Fruit fly (Drosophila melanogaster) whole organism, embryonic: ENCODE data around the gene CG32344.

Source experiments
- B-H2 ChIP-seq: fragments of 200-800 bp; sonication (Bioruptor generic); optimal IDR thresholded peaks from 2 replicates; lab custom pipeline; 2018; ENCODE audit warnings: missing biosample characterization, mild to moderate bottlenecking, missing genetic modification characterization
- CG10274 ChIP-seq: fragments of 200-800 bp; sonication (Bioruptor generic); optimal IDR thresholded peaks from 3 replicates; lab custom pipeline; 2017; ENCODE audit warnings: missing biosample characterization, mild to moderate bottlenecking, missing genetic modification characterization
- CG12391 ChIP-seq: fragments of 200-800 bp; sonication (Bioruptor generic); optimal IDR thresholded peaks from 3 replicates; lab custom pipeline; 2018; ENCODE audit warnings: missing biosample characterization, mild to moderate bottlenecking, missing genetic modification characterization, moderate library complexity
- CG13775 ChIP-seq: fragments of 200-800 bp; sonication (Bioruptor generic); optimal IDR thresholded peaks from 3 replicates; lab custom pipeline; 2017; ENCODE audit warnings: missing biosample characterization, mild to moderate bottlenecking, missing genetic modification characterization
- CG14441 ChIP-seq: fragments of 200-800 bp; sonication (Bioruptor generic); IDR thresholded peaks from 2 replicates; pipeline ENCODE4 v1.3.6; 2022; ENCODE audit warnings: missing biosample characterization, missing genetic modification characterization
- CG14710 ChIP-seq: fragments of 200-800 bp; sonication (Bioruptor generic); optimal IDR thresholded peaks from 3 replicates; lab custom pipeline; 2019; ENCODE audit warnings: missing biosample characterization, mild to moderate bottlenecking, missing genetic modification characterization, moderate library complexity
- CG15269 ChIP-seq: fragments of 200-800 bp; sonication (Bioruptor generic); optimal IDR thresholded peaks from 2 replicates; lab custom pipeline; 2018; ENCODE audit warnings: missing biosample characterization, mild to moderate bottlenecking, missing genetic modification characterization, moderate library complexity
- CG1792 ChIP-seq: fragments of 200-800 bp; sonication (Bioruptor generic); optimal IDR thresholded peaks from 2 replicates; lab custom pipeline; 2016; ENCODE audit warnings: missing biosample characterization, missing genetic modification characterization
- CG1832 ChIP-seq: fragments of 200-800 bp; sonication (Bioruptor generic); optimal IDR thresholded peaks from 2 replicates; lab custom pipeline; 2017; ENCODE audit warnings: missing biosample characterization, mild to moderate bottlenecking, missing genetic modification characterization, inconsistent platforms
- CG30431 ChIP-seq: fragments of 200-800 bp; sonication (Bioruptor generic); optimal IDR thresholded peaks from 2 replicates; lab custom pipeline; 2017; ENCODE audit warnings: missing biosample characterization, missing genetic modification characterization
- CG31388 ChIP-seq: fragments of 200-800 bp; sonication (Bioruptor generic); optimal IDR thresholded peaks from 2 replicates; lab custom pipeline; 2016; ENCODE audit warnings: missing biosample characterization, missing genetic modification characterization
- CG4282 ChIP-seq: fragments of 200-800 bp; sonication (Bioruptor generic); optimal IDR thresholded peaks from 2 replicates; lab custom pipeline; 2016; ENCODE audit warnings: missing biosample characterization, missing genetic modification characterization
- CG4328 ChIP-seq: fragments of 200-800 bp; sonication (Bioruptor generic); optimal IDR thresholded peaks from 3 replicates; lab custom pipeline; 2017; ENCODE audit warnings: missing biosample characterization, missing genetic modification reagents, missing genetic modification characterization
- CG7357 ChIP-seq: fragments of 200-800 bp; sonication (Bioruptor generic); IDR thresholded peaks from 3 replicates; pipeline ENCODE4 v1.3.6; 2022; ENCODE audit warnings: missing biosample characterization, missing genetic modification characterization
- CG7786 ChIP-seq: fragments of 200-800 bp; sonication (Bioruptor generic); optimal IDR thresholded peaks from 2 replicates; lab custom pipeline; 2016; ENCODE audit warnings: missing biosample characterization, missing genetic modification characterization
- CG8388 ChIP-seq: fragments of 200-800 bp; sonication (Bioruptor generic); optimal IDR thresholded peaks from 2 replicates; lab custom pipeline; 2019; ENCODE audit warnings: missing biosample characterization, mild to moderate bottlenecking, missing genetic modification characterization, moderate library complexity
- CG8765 ChIP-seq: fragments of 200-800 bp; sonication (Bioruptor generic); IDR thresholded peaks from 2 replicates; pipeline ENCODE4 v1.3.6; 2022; ENCODE audit warnings: missing biosample characterization, missing genetic modification characterization
- CG9437 ChIP-seq: fragments of 200-800 bp; sonication (Bioruptor generic); optimal IDR thresholded peaks from 2 replicates; lab custom pipeline; 2018; ENCODE audit warnings: missing biosample characterization, mild to moderate bottlenecking, missing genetic modification characterization
- Chrac-16 ChIP-seq: fragments of 200-800 bp; sonication (Bioruptor generic); optimal IDR thresholded peaks from 3 replicates; lab custom pipeline; 2016; ENCODE audit warnings: missing biosample characterization, missing genetic modification characterization
- Ets65A ChIP-seq: fragments of 200-800 bp; sonication (Bioruptor generic); peaks from one replicate; lab custom pipeline; 2016; ENCODE audit warnings: missing biosample characterization, missing genetic modification characterization
- Fer2 ChIP-seq: fragments of 200-800 bp; sonication (Bioruptor generic); optimal IDR thresholded peaks from 2 replicates; lab custom pipeline; 2018; ENCODE audit warnings: missing biosample characterization, mild to moderate bottlenecking, missing genetic modification characterization, moderate library complexity
- Fer3 ChIP-seq: fragments of 200-800 bp; sonication (Bioruptor generic); optimal IDR thresholded peaks from 2 replicates; lab custom pipeline; 2018; ENCODE audit warnings: missing biosample characterization, mild to moderate bottlenecking, missing genetic modification characterization, moderate library complexity
- Hmr ChIP-seq: fragments of 200-800 bp; sonication (Bioruptor generic); optimal IDR thresholded peaks from 3 replicates; lab custom pipeline; 2017; ENCODE audit warnings: mild to moderate bottlenecking, missing biosample characterization, missing genetic modification reagents, missing genetic modification characterization
- Jarid2 ChIP-seq: fragments of 200-800 bp; sonication (Bioruptor generic); optimal IDR thresholded peaks from 3 replicates; lab custom pipeline; 2017; ENCODE audit warnings: mild to moderate bottlenecking, missing biosample characterization, missing genetic modification reagents, missing genetic modification characterization
- MBD-R2 ChIP-seq: fragments of 200-800 bp; sonication (Bioruptor generic); IDR thresholded peaks from 2 replicates; pipeline ENCODE4 v1.3.6; 2022; ENCODE audit warnings: missing biosample characterization, missing genetic modification characterization
- MESR4 ChIP-seq: fragments of 200-800 bp; sonication (Bioruptor generic); optimal IDR thresholded peaks from 2 replicates; lab custom pipeline; 2018; ENCODE audit warnings: missing biosample characterization, mild to moderate bottlenecking, missing genetic modification characterization, moderate library complexity
- MTF-1 ChIP-seq: fragments of 200-800 bp; sonication (Bioruptor generic); optimal IDR thresholded peaks from 2 replicates; lab custom pipeline; 2018; ENCODE audit warnings: missing biosample characterization, mild to moderate bottlenecking, missing genetic modification characterization, borderline replicate concordance
- NC2β ChIP-seq: fragments of 200-800 bp; sonication (Bioruptor generic); optimal IDR thresholded peaks from 2 replicates; lab custom pipeline; 2016; ENCODE audit warnings: missing biosample characterization, missing genetic modification characterization
- PHDP ChIP-seq: fragments of 200-800 bp; sonication (Bioruptor generic); optimal IDR thresholded peaks from 3 replicates; lab custom pipeline; 2018; ENCODE audit warnings: missing biosample characterization, mild to moderate bottlenecking, missing genetic modification characterization, moderate library complexity
- Ravus ChIP-seq: fragments of 200-800 bp; sonication (Bioruptor generic); IDR thresholded peaks from 2 replicates; pipeline ENCODE4 v1.3.6; 2022; ENCODE audit warnings: missing biosample characterization, missing genetic modification characterization
- Rfx ChIP-seq: fragments of 200-800 bp; sonication (Bioruptor generic); IDR thresholded peaks from 2 replicates; pipeline ENCODE4 v1.3.6; 2022; ENCODE audit warnings: missing biosample characterization, missing genetic modification characterization
- crp ChIP-seq, 2 experiments: fragments of 200-800 bp; sonication (Bioruptor generic); optimal IDR thresholded peaks; 2 replicates in 1 of 2; 3 replicates in 1 of 2; lab custom pipeline; 2017; ENCODE audit warnings: missing biosample characterization in 2 of 2, missing genetic modification characterization in 2 of 2, mild to moderate bottlenecking in 1 of 2, moderate library complexity in 1 of 2
- eve ChIP-seq, 2 experiments: fragments of >200 bp; optimal IDR thresholded peaks; 2 replicates each; lab custom pipeline; 2017; ENCODE audit warnings: missing biosample characterization in 2 of 2, missing genetic modification characterization in 2 of 2
- eyg ChIP-seq: fragments of 200-800 bp; sonication (Bioruptor generic); optimal IDR thresholded peaks from 3 replicates; lab custom pipeline; 2016; ENCODE audit warnings: missing biosample characterization, missing genetic modification characterization
- fd64A ChIP-seq: fragments of 200-800 bp; sonication (Bioruptor generic); optimal IDR thresholded peaks from 3 replicates; lab custom pipeline; 2018; ENCODE audit warnings: missing biosample characterization, mild to moderate bottlenecking, missing genetic modification characterization
- gem ChIP-seq: fragments of 200-800 bp; sonication (Bioruptor generic); optimal IDR thresholded peaks from 2 replicates; lab custom pipeline; 2019; ENCODE audit warnings: missing biosample characterization, mild to moderate bottlenecking, missing genetic modification characterization, moderate library complexity
- h ChIP-seq: fragments of >200 bp; optimal IDR thresholded peaks from 2 replicates; lab custom pipeline; 2017
- hb ChIP-seq: fragments of 200-800 bp; sonication (Bioruptor generic); IDR thresholded peaks from 3 replicates; pipeline ENCODE4 v1.3.6; 2022; ENCODE audit warnings: missing biosample characterization, missing genetic modification characterization; ENCODE audit not compliant: partially characterized antibody
- kah ChIP-seq: fragments of 200-800 bp; sonication (Bioruptor generic); optimal IDR thresholded peaks from 2 replicates; lab custom pipeline; 2018; ENCODE audit warnings: missing biosample characterization, mild to moderate bottlenecking, missing genetic modification characterization
- lbe ChIP-seq: fragments of 200-800 bp; sonication (Bioruptor generic); optimal IDR thresholded peaks from 2 replicates; lab custom pipeline; 2016; ENCODE audit warnings: missing biosample characterization, mild to moderate bottlenecking, missing genetic modification characterization
- nom ChIP-seq: fragments of 200-800 bp; sonication (Bioruptor generic); optimal IDR thresholded peaks from 2 replicates; lab custom pipeline; 2017; ENCODE audit warnings: missing biosample characterization, missing genetic modification characterization, mild to moderate bottlenecking, moderate library complexity, missing genetic modification reagents
- pb ChIP-seq: fragments of 200-800 bp; sonication (Bioruptor generic); optimal IDR thresholded peaks from 3 replicates; lab custom pipeline; 2016; ENCODE audit warnings: missing biosample characterization, missing genetic modification characterization
- rib ChIP-seq: fragments of 200-800 bp; sonication (Bioruptor generic); IDR thresholded peaks from 2 replicates; pipeline ENCODE4 v1.3.6; 2022; ENCODE audit warnings: missing biosample characterization, missing genetic modification characterization
- sc ChIP-seq, 3 experiments: fragments of >200 bp in 2 of 3; fragments of 200-800 bp in 1 of 3; sonication (Bioruptor generic) in 1 of 3; optimal IDR thresholded peaks; 2 replicates in 2 of 3; 3 replicates in 1 of 3; lab custom pipeline; 2017; ENCODE audit warnings: mild to moderate bottlenecking in 1 of 3, missing biosample characterization in 1 of 3, missing genetic modification characterization in 1 of 3, missing genetic modification reagents in 1 of 3
- slbo ChIP-seq: fragments of 200-800 bp; sonication (Bioruptor generic); IDR thresholded peaks from 2 replicates; pipeline ENCODE4 v1.3.6; 2022; ENCODE audit warnings: missing biosample characterization, missing genetic modification characterization
- toy ChIP-seq: fragments of 200-800 bp; sonication (Bioruptor generic); IDR thresholded peaks from 2 replicates; pipeline ENCODE4 v1.3.6; 2022; ENCODE audit warnings: missing biosample characterization, missing genetic modification characterization
- ttk ChIP-seq: fragments of 200-800 bp; sonication (Bioruptor generic); IDR thresholded peaks from 2 replicates; pipeline ENCODE4 v2.1.2; 2022; ENCODE audit warnings: missing biosample characterization, missing genetic modification characterization
- zfh1 ChIP-seq: fragments of 200-800 bp; sonication (Bioruptor generic); IDR thresholded peaks from 3 replicates; pipeline ENCODE4 v1.3.6; 2022; ENCODE audit warnings: missing biosample characterization, missing genetic modification characterization

The CG32344 gene

DNA sequence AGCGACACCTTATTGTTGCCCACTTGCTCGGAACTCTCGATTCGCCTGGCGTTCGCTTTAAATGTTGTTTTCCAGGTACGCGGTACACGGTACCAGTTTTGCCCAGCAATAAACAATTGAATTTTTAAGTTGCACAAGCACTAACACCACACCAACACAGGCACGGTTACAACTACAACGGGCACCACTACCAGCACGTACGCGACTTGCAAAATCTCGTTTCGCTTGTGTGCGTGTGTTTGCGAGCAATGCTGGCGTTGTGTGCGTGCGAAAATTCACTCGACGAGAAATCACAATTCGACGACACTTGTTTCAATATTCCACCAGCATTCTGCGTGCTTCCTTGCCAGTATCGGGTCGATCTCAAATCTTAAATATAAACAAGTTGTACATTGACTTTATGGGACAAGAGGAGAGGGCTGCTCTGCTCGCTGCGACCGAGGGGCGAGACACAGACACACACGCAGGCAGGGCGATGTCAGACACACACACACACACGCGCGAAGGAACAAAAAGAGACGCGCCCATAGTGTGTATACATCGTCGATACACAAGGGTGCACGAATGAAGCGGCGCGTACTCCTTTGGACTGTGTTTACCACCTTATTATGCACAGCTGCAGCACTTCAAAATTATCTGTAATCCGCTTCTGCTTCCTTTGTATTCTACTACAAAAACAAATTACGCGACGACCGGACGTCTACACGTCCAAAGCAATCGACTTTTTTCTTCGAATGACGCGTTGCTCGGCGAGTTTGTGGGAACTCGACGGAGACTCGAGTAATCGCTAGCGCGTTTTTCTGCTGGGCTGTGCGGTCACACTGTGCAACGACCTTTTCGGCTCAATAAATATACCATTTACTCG is 5.1 kb downstream of the CG32344 start, which contains the start of gene fwd (continued):
- TF ChIP-seq h (lab: Kevin White, UChicago), result no peak
- no peak for TF ChIP-seq eve (GFP tag; optimal IDR thresholded peaks at IDR 0.05; lab: Kevin White, UChicago)
- no peak for TF ChIP-seq CG1832 (GFP tag; lab: Kevin White, UChicago)
- peak in 1 of 2 experiments; percentile 29 for TF ChIP-seq crp (GFP tag; optimal IDR thresholded peaks at IDR 0.05; lab: Kevin White, UChicago)
- peak; percentile 89 for TF ChIP-seq rib (GFP tag; lab: Robert Waterston, UW)
- TF ChIP-seq fd64A (GFP tag; lab: Kevin White, UChicago), result peak; percentile 46
- TF ChIP-seq Ravus, result no peak
- no peak for TF ChIP-seq CG8388 (GFP tag; lab: Kevin White, UChicago)
- peak; percentile 14; the same call in 1 of the 2 replicates for TF ChIP-seq ttk (GFP tag; lab: Robert Waterston, UW)
- TF ChIP-seq MBD-R2 (GFP tag; lab: Robert Waterston, UW), result peak; percentile 45
- peak; percentile 31 for TF ChIP-seq nom
- no peak for TF ChIP-seq PHDP (tag; lab: Kevin White, UChicago)
- peak; percentile 27 for TF ChIP-seq NC2β (GFP tag; lab: Kevin White, UChicago)
- TF ChIP-seq pb, result peak; percentile 26
- peak; percentile 24 for TF ChIP-seq lbe
- TF ChIP-seq MESR4 (GFP tag; lab: Kevin White, UChicago), result peak; percentile 80
- TF ChIP-seq CG10274 (GFP tag; lab: Kevin White, UChicago), result no peak
- TF ChIP-seq CG14710 (tag; lab: Kevin White, UChicago), result peak; percentile 91
- TF ChIP-seq CG1792, result no peak
- TF ChIP-seq hb (GFP tag; lab: Robert Waterston, UW), result no peak
- no peak for TF ChIP-seq gem (tag; lab: Kevin White, UChicago)
- no peak for TF ChIP-seq kah (GFP tag; lab: Kevin White, UChicago)
- peak; percentile 63 for TF ChIP-seq CG4282
- no peak for TF ChIP-seq sc (optimal IDR thresholded peaks at IDR 0.05; lab: Kevin White, UChicago)
- TF ChIP-seq sc (GFP tag; optimal IDR thresholded peaks at IDR 0.05; lab: Kevin White, UChicago), result no peak
- peak; percentile 20; the same call in 1 of the 2 replicates for TF ChIP-seq CG14441 (GFP tag; lab: Robert Waterston, UW)
- no peak for TF ChIP-seq CG7357 (GFP tag; lab: Robert Waterston, UW)
- TF ChIP-seq Fer2, result no peak
- no peak for TF ChIP-seq MTF-1 (GFP tag; lab: Kevin White, UChicago)
- peak; percentile 13 for TF ChIP-seq CG4328
- peak; percentile 1 for TF ChIP-seq CG7786 (GFP tag; lab: Kevin White, UChicago)
- peak; percentile 29 for TF ChIP-seq CG15269 (tag; lab: Kevin White, UChicago)
- TF ChIP-seq CG8765 (GFP tag; lab: Robert Waterston, UW), result no peak
- no peak for TF ChIP-seq Ets65A (GFP tag; lab: Kevin White, UChicago)
- TF ChIP-seq CG31388, result no peak
- no peak for TF ChIP-seq Chrac-16
- peak; percentile 90 for TF ChIP-seq Jarid2 (GFP tag; lab: Kevin White, UChicago)
- TF ChIP-seq B-H2 (GFP tag; lab: Kevin White, UChicago), result peak; percentile 39
- TF ChIP-seq CG12391, result peak; percentile 62
- TF ChIP-seq CG30431 (GFP tag; lab: Kevin White, UChicago), result no peak
- 0 out of 3 replicates have a peak, but pooled peaks have one; percentile 12 for TF ChIP-seq zfh1
- TF ChIP-seq CG13775, result no peak
- no peak for TF ChIP-seq CG9437 (GFP tag; lab: Kevin White, UChicago)
- TF ChIP-seq eyg (GFP tag; lab: Kevin White, UChicago), result no peak
- peak; percentile 15; the same call in 1 of the 2 replicates for TF ChIP-seq slbo
- TF ChIP-seq toy, result no peak
- peak; percentile 8 for TF ChIP-seq Fer3 (tag; lab: Kevin White, UChicago)
- peak; percentile 77 for TF ChIP-seq Hmr
- peak; percentile 34; the same call in 1 of the 2 replicates for TF ChIP-seq Rfx (GFP tag; lab: Robert Waterston, UW)
